Worm (Caenorhabditis elegans): ENCODE results near the gene kel-1.

Gene kel-1

ce11 chrII:11652679-11653174 lies 36.0 kb upstream of the kel-1 start, which contains the start of the genes rad-23 and rpn-12:
TSS of gene rad-23 (minus strand) at chrII:11652729.
TSS of gene rpn-12 (plus strand) at chrII:11653124.
- TF ChIP-seq tbx-2 (tag; optimal IDR thresholded peaks at IDR 0.05): peak; percentile 41
- peak; percentile 76 to 91 for TF ChIP-seq lsy-2 (tag; optimal IDR thresholded peaks at IDR 0.05)
- TF ChIP-seq dsc-1 (tag; optimal IDR thresholded peaks at IDR 0.05): peak; percentile 19
- no peak for TF ChIP-seq hpl-2 (GFP tag; optimal IDR thresholded peaks at IDR 0.05)
- TF ChIP-seq nhr-85 (tag): peak; percentile 73
- no peak for TF ChIP-seq tlp-1 (tag; optimal IDR thresholded peaks at IDR 0.05)
- peak; percentile 36 for TF ChIP-seq nhr-20 (tag; optimal IDR thresholded peaks at IDR 0.05)
- TF ChIP-seq mdl-1 (tag; optimal IDR thresholded peaks at IDR 0.05): peak in 1 of 2 experiments; percentile 22
- peak; percentile 77 to 85 for TF ChIP-seq lin-35 (GFP tag; optimal IDR thresholded peaks at IDR 0.05)
- TF ChIP-seq ces-1 (GFP tag; optimal IDR thresholded peaks at IDR 0.05): no peak
- TF ChIP-seq nhr-11 (tag; optimal IDR thresholded peaks at IDR 0.05): no peak
- no peak for TF ChIP-seq ama-1 (optimal IDR thresholded peaks at IDR 0.05)
- TF ChIP-seq fos-1 (tag; optimal IDR thresholded peaks at IDR 0.05): peak; percentile 15
- no peak for TF ChIP-seq ztf-11 (tag; optimal IDR thresholded peaks at IDR 0.05)
- TF ChIP-seq lin-15B (tag; optimal IDR thresholded peaks at IDR 0.05): peak; percentile 60
- TF ChIP-seq elt-3 (tag; optimal IDR thresholded peaks at IDR 0.05): peak in 2 of 6 experiments; percentile 12 to 47
- TF ChIP-seq ceh-90 (tag; optimal IDR thresholded peaks at IDR 0.05): no peak
- TF ChIP-seq C16A3.4 (tag; optimal IDR thresholded peaks at IDR 0.05): peak; percentile 70
- TF ChIP-seq ztf-4 (tag; optimal IDR thresholded peaks at IDR 0.05): no peak
- TF ChIP-seq alr-1 (tag; optimal IDR thresholded peaks at IDR 0.05; ENCODE audit: borderline replicate concordance): no peak
- TF ChIP-seq pqm-1 (tag; optimal IDR thresholded peaks at IDR 0.05): no peak
- TF ChIP-seq ceh-82 (tag; optimal IDR thresholded peaks at IDR 0.05): peak in 2 of 3 experiments; percentile 31 to 53
- no peak for TF ChIP-seq mab-9 (GFP tag; IDR thresholded peaks at IDR 0.05)
- no peak for TF ChIP-seq ceh-88 (GFP tag; IDR thresholded peaks at IDR 0.05)
- no peak for TF ChIP-seq fkh-10 (GFP tag; optimal IDR thresholded peaks at IDR 0.05)
- no peak for TF ChIP-seq hlh-17 (GFP tag; optimal IDR thresholded peaks at IDR 0.05; ENCODE audit: borderline replicate concordance)
- TF ChIP-seq snpc-4 (tag; optimal IDR thresholded peaks at IDR 0.05): no peak
- TF ChIP-seq ets-5 (GFP tag; IDR thresholded peaks at IDR 0.05): no peak
- TF ChIP-seq hlh-4 (tag; optimal IDR thresholded peaks at IDR 0.05): no peak
- TF ChIP-seq nhr-47 (tag; optimal IDR thresholded peaks at IDR 0.05): peak; percentile 48
- TF ChIP-seq C04F5.9 (tag; optimal IDR thresholded peaks at IDR 0.05): no peak
- TF ChIP-seq nhr-90 (tag; optimal IDR thresholded peaks at IDR 0.05; ENCODE audit: poor library complexity): peak; percentile 24
- TF ChIP-seq unc-62 (GFP tag; optimal IDR thresholded peaks at IDR 0.05): no peak
- TF ChIP-seq snu-23 (GFP tag; optimal IDR thresholded peaks at IDR 0.05): peak; percentile 69
- peak; percentile 59 to 75 (median 65) for TF ChIP-seq dpl-1 (GFP tag; optimal IDR thresholded peaks at IDR 0.05)
- TF ChIP-seq swsn-7 (tag; optimal IDR thresholded peaks at IDR 0.05): peak; percentile 39
- no peak for TF ChIP-seq irx-1 (tag; optimal IDR thresholded peaks at IDR 0.05)
- peak; percentile 50 for TF ChIP-seq rnt-1 (tag; optimal IDR thresholded peaks at IDR 0.05)
- TF ChIP-seq mep-1 (tag; optimal IDR thresholded peaks at IDR 0.05): peak; percentile 87
- TF ChIP-seq skn-1 (tag; optimal IDR thresholded peaks at IDR 0.05): peak; percentile 100
- TF ChIP-seq sox-4 (tag; optimal IDR thresholded peaks at IDR 0.05): no peak
- TF ChIP-seq sup-37 (GFP tag; optimal IDR thresholded peaks at IDR 0.05): no peak
- TF ChIP-seq efl-1 (optimal IDR thresholded peaks at IDR 0.05): peak; percentile 72 to 75
- TF ChIP-seq efl-1 (GFP tag; optimal IDR thresholded peaks at IDR 0.05 in 1 of 2): peak; percentile 65 to 93
- TF ChIP-seq C34B4.2 (tag; optimal IDR thresholded peaks at IDR 0.05): no peak
- no peak for TF ChIP-seq pax-3 (tag; optimal IDR thresholded peaks at IDR 0.05)
- TF ChIP-seq grh-1 (GFP tag; IDR thresholded peaks at IDR 0.05): no peak
- no peak for TF ChIP-seq egl-13 (tag; optimal IDR thresholded peaks at IDR 0.05)
- no peak for TF ChIP-seq egl-27 (tag; optimal IDR thresholded peaks at IDR 0.05)
- TF ChIP-seq lin-14 (GFP tag; optimal IDR thresholded peaks at IDR 0.05): peak; percentile 61
- peak; percentile 11 for TF ChIP-seq fkh-8 (tag; optimal IDR thresholded peaks at IDR 0.05)
- no peak for TF ChIP-seq nhr-237 (tag; optimal IDR thresholded peaks at IDR 0.05)
- no peak for TF ChIP-seq fkh-4 (tag; optimal IDR thresholded peaks at IDR 0.05; ENCODE audit: borderline replicate concordance)
